Fruit fly (Drosophila melanogaster) whole organism, prepupa: Measurements from ENCODE around the gene Hex-t2.

Experiments
- Blimp-1 ChIP-seq: fragments of 200-800 bp; sonication (Bioruptor generic); optimal IDR thresholded peaks from 3 replicates; lab custom pipeline; 2017; ENCODE audit warnings: missing biosample characterization, missing genetic modification characterization, mild to moderate bottlenecking, moderate library complexity, missing genetic modification reagents
- CG10631 ChIP-seq: fragments of 200-800 bp; sonication (Bioruptor generic); optimal IDR thresholded peaks from 2 replicates; lab custom pipeline; 2016; ENCODE audit warnings: missing biosample characterization, missing genetic modification characterization
- CG10669 ChIP-seq: fragments of 200-800 bp; sonication (Bioruptor generic); optimal IDR thresholded peaks from 3 replicates; lab custom pipeline; 2018; ENCODE audit warnings: missing biosample characterization, mild to moderate bottlenecking, missing genetic modification characterization, moderate library complexity
- CG11294 ChIP-seq: fragments of 200-800 bp; sonication (Bioruptor generic); IDR thresholded peaks from 2 replicates; pipeline ENCODE4 v1.3.6; 2022; ENCODE audit warnings: missing biosample characterization, missing genetic modification characterization
- CG11762 ChIP-seq: fragments of 200-800 bp; sonication (Bioruptor generic); optimal IDR thresholded peaks from 3 replicates; lab custom pipeline; 2016; ENCODE audit warnings: missing biosample characterization, missing genetic modification characterization; ENCODE audit not compliant: insufficient read depth
- CG11902 ChIP-seq: fragments of 200-800 bp; sonication (Bioruptor generic); optimal IDR thresholded peaks from 3 replicates; lab custom pipeline; 2016; ENCODE audit warnings: missing biosample characterization, missing genetic modification characterization
- CG15336 ChIP-seq: fragments of 200-800 bp; sonication (Bioruptor generic); IDR thresholded peaks from 2 replicates; pipeline ENCODE4 v1.3.6; 2022; ENCODE audit warnings: missing biosample characterization, missing genetic modification characterization
- CG1621 ChIP-seq: fragments of 200-800 bp; sonication (Bioruptor generic); optimal IDR thresholded peaks from 3 replicates; lab custom pipeline; 2018; ENCODE audit warnings: missing biosample characterization, mild to moderate bottlenecking, missing genetic modification characterization
- CG3032 ChIP-seq: fragments of 200-800 bp; optimal IDR thresholded peaks from 2 replicates; lab custom pipeline; 2019; ENCODE audit warnings: missing biosample characterization, mild to moderate bottlenecking, missing genetic modification characterization, moderate library complexity
- CG31627 ChIP-seq: fragments of 200-800 bp; sonication (Bioruptor generic); optimal IDR thresholded peaks from 3 replicates; lab custom pipeline; 2016; ENCODE audit warnings: missing biosample characterization, missing genetic modification characterization
- CG32006 ChIP-seq: fragments of 200-800 bp; sonication (Bioruptor generic); optimal IDR thresholded peaks from 3 replicates; lab custom pipeline; 2017; ENCODE audit warnings: missing biosample characterization, mild to moderate bottlenecking, missing genetic modification characterization
- CG34406 ChIP-seq: fragments of 200-800 bp; sonication (Bioruptor generic); optimal IDR thresholded peaks from 3 replicates; lab custom pipeline; 2016; ENCODE audit warnings: missing biosample characterization, missing genetic modification characterization
- CG3919 ChIP-seq: fragments of 200-800 bp; sonication (Bioruptor generic); optimal IDR thresholded peaks from 3 replicates; lab custom pipeline; 2016; ENCODE audit warnings: missing biosample characterization, missing genetic modification characterization
- CG6163 ChIP-seq: fragments of 200-800 bp; sonication (Bioruptor generic); IDR thresholded peaks from 3 replicates; pipeline ENCODE4 v1.3.6; 2022; ENCODE audit warnings: missing biosample characterization, missing genetic modification characterization
- CG6276 ChIP-seq: fragments of 200-800 bp; sonication (Bioruptor generic); optimal IDR thresholded peaks from 2 replicates; lab custom pipeline; 2017; ENCODE audit warnings: missing biosample characterization, mild to moderate bottlenecking, missing genetic modification characterization
- CG6808 ChIP-seq: fragments of 200-800 bp; sonication (Bioruptor generic); optimal IDR thresholded peaks from 3 replicates; lab custom pipeline; 2017; ENCODE audit warnings: missing biosample characterization, missing genetic modification characterization, mild to moderate bottlenecking, moderate library complexity, missing genetic modification reagents
- CG6854 ChIP-seq: fragments of 200-800 bp; sonication (Bioruptor generic); optimal IDR thresholded peaks from 2 replicates; lab custom pipeline; 2017; ENCODE audit warnings: missing biosample characterization, mild to moderate bottlenecking, missing genetic modification characterization
- CG7368 ChIP-seq: fragments of 200-800 bp; sonication (Bioruptor generic); optimal IDR thresholded peaks from 3 replicates; lab custom pipeline; 2016; ENCODE audit warnings: missing biosample characterization, missing genetic modification characterization
- CG8119 ChIP-seq: fragments of 200-800 bp; sonication (Bioruptor generic); IDR thresholded peaks from 3 replicates; pipeline ENCODE4 v1.3.6; 2022; ENCODE audit warnings: missing biosample characterization, missing genetic modification characterization
- CG8319 ChIP-seq: fragments of 200-800 bp; sonication (Bioruptor generic); optimal IDR thresholded peaks from 3 replicates; lab custom pipeline; 2016; ENCODE audit warnings: missing biosample characterization, missing genetic modification characterization
- CG8632 ChIP-seq: fragments of 200-800 bp; sonication (Bioruptor generic); optimal IDR thresholded peaks from 3 replicates; lab custom pipeline; 2016; ENCODE audit warnings: missing biosample characterization, missing genetic modification characterization
- CG9139 ChIP-seq: fragments of 200-800 bp; sonication (Bioruptor generic); optimal IDR thresholded peaks from 3 replicates; lab custom pipeline; 2017; ENCODE audit warnings: missing biosample characterization, mild to moderate bottlenecking, missing genetic modification characterization
- Eip75B ChIP-seq: fragments of 200-800 bp; sonication (Bioruptor generic); optimal IDR thresholded peaks from 3 replicates; lab custom pipeline; 2016; ENCODE audit warnings: missing biosample characterization, missing genetic modification characterization
- Eip78C ChIP-seq: fragments of 200-800 bp; sonication (Bioruptor generic); peaks from one replicate; lab custom pipeline; 2016; ENCODE audit warnings: missing biosample characterization, missing genetic modification characterization
- Eip93F ChIP-seq: fragments of 200-800 bp; sonication (Bioruptor generic); optimal IDR thresholded peaks from 2 replicates; lab custom pipeline; 2016; ENCODE audit warnings: missing biosample characterization, mild to moderate bottlenecking, missing genetic modification characterization
- Ets21C ChIP-seq: fragments of 200-800 bp; sonication (Bioruptor generic); optimal IDR thresholded peaks from 3 replicates; lab custom pipeline; 2016; ENCODE audit warnings: missing biosample characterization, missing genetic modification characterization
- Ets96B ChIP-seq: fragments of 200-800 bp; optimal IDR thresholded peaks from 2 replicates; lab custom pipeline; 2019; ENCODE audit warnings: missing biosample characterization, mild to moderate bottlenecking, missing genetic modification characterization, moderate library complexity
- Gug ChIP-seq: fragments of 200-800 bp; sonication (Bioruptor generic); IDR thresholded peaks from 2 replicates; pipeline ENCODE4 v1.3.6; 2022; ENCODE audit warnings: missing biosample characterization, missing genetic modification characterization
- Hr38 ChIP-seq: sonication (Bioruptor generic); optimal IDR thresholded peaks from 2 replicates; lab custom pipeline; 2016; ENCODE audit warnings: missing biosample characterization, missing genetic modification characterization
- Hr39 ChIP-seq: fragments of 200-800 bp; sonication (Bioruptor generic); optimal IDR thresholded peaks from 2 replicates; lab custom pipeline; 2016; ENCODE audit warnings: missing biosample characterization, missing genetic modification characterization
- Hr4 ChIP-seq: fragments of 200-800 bp; sonication (Bioruptor generic); optimal IDR thresholded peaks from 3 replicates; lab custom pipeline; 2016; ENCODE audit warnings: missing biosample characterization, missing genetic modification characterization
- Met ChIP-seq: fragments of 200-800 bp; sonication (Bioruptor generic); optimal IDR thresholded peaks from 3 replicates; lab custom pipeline; 2016; ENCODE audit warnings: missing biosample characterization, missing genetic modification characterization
- OdsH ChIP-seq: fragments of 200-800 bp; sonication (Bioruptor generic); optimal IDR thresholded peaks from 3 replicates; lab custom pipeline; 2016; ENCODE audit warnings: missing biosample characterization, missing genetic modification characterization
- Sox102F ChIP-seq: fragments of 200-800 bp; sonication (Bioruptor generic); optimal IDR thresholded peaks from 2 replicates; lab custom pipeline; 2016; ENCODE audit warnings: missing biosample characterization, mild to moderate bottlenecking, missing genetic modification characterization
- Sox14 ChIP-seq: fragments of 200-800 bp; sonication (Bioruptor generic); optimal IDR thresholded peaks from 3 replicates; lab custom pipeline; 2016; ENCODE audit warnings: missing biosample characterization, missing genetic modification characterization
- Sox15 ChIP-seq: fragments of 200-800 bp; sonication (Bioruptor generic); optimal IDR thresholded peaks from 3 replicates; lab custom pipeline; 2016; ENCODE audit warnings: missing biosample characterization, missing genetic modification characterization
- achi ChIP-seq: fragments of 200-800 bp; sonication (Bioruptor generic); optimal IDR thresholded peaks from 3 replicates; lab custom pipeline; 2016; ENCODE audit warnings: missing biosample characterization, missing genetic modification characterization
- acj6 ChIP-seq: fragments of 200-800 bp; sonication (Bioruptor generic); optimal IDR thresholded peaks from 3 replicates; lab custom pipeline; 2016; ENCODE audit warnings: missing biosample characterization, missing genetic modification characterization
- cyc ChIP-seq: fragments of 200-800 bp; sonication (Bioruptor generic); optimal IDR thresholded peaks from 3 replicates; lab custom pipeline; 2016; ENCODE audit warnings: missing biosample characterization, missing genetic modification characterization
- dac ChIP-seq: fragments of 200-800 bp; sonication (Bioruptor generic); optimal IDR thresholded peaks from 2 replicates; lab custom pipeline; 2017; ENCODE audit warnings: missing biosample characterization, mild to moderate bottlenecking, missing genetic modification characterization
- dsx ChIP-seq: fragments of 200-800 bp; optimal IDR thresholded peaks from 3 replicates; lab custom pipeline; 2019; ENCODE audit warnings: missing biosample characterization, mild to moderate bottlenecking, missing genetic modification characterization, moderate library complexity; ENCODE audit not compliant: poor library complexity, severe bottlenecking
- eg ChIP-seq: fragments of 200-800 bp; sonication (Bioruptor generic); IDR thresholded peaks from 3 replicates; pipeline ENCODE4 v1.3.6; 2022; ENCODE audit warnings: missing biosample characterization, missing genetic modification characterization
- esn ChIP-seq: fragments of 200-800 bp; sonication (Bioruptor generic); optimal IDR thresholded peaks from 2 replicates; lab custom pipeline; 2016; ENCODE audit warnings: missing biosample characterization, mild to moderate bottlenecking, missing genetic modification characterization, moderate library complexity
- fd59A ChIP-seq: fragments of 200-800 bp; sonication (Bioruptor generic); optimal IDR thresholded peaks from 2 replicates; lab custom pipeline; 2017; ENCODE audit warnings: missing biosample characterization, mild to moderate bottlenecking, missing genetic modification characterization, missing genetic modification reagents
- fd85E ChIP-seq: fragments of 200-800 bp; sonication (Bioruptor generic); optimal IDR thresholded peaks from 3 replicates; lab custom pipeline; 2016; ENCODE audit warnings: missing biosample characterization, missing genetic modification characterization
- fkh ChIP-seq: fragments of 200-800 bp; sonication (Bioruptor generic); optimal IDR thresholded peaks from 3 replicates; lab custom pipeline; 2017; ENCODE audit warnings: missing biosample characterization, mild to moderate bottlenecking, missing genetic modification characterization, moderate library complexity
- lz ChIP-seq: fragments of 200-800 bp; sonication (Bioruptor generic); optimal IDR thresholded peaks from 3 replicates; lab custom pipeline; 2016; ENCODE audit warnings: missing biosample characterization, missing genetic modification characterization
- salr ChIP-seq, 2 experiments: fragments of 200-800 bp; sonication (Bioruptor generic); optimal IDR thresholded peaks; 3 replicates each; lab custom pipeline; 2016 to 2018; ENCODE audit warnings: missing biosample characterization in 2 of 2, missing genetic modification characterization in 2 of 2, mild to moderate bottlenecking in 1 of 2
- spab ChIP-seq: fragments of 200-800 bp; sonication (Bioruptor generic); optimal IDR thresholded peaks from 2 replicates; lab custom pipeline; 2017; ENCODE audit warnings: missing biosample characterization, mild to moderate bottlenecking, missing genetic modification characterization, missing genetic modification reagents
- svp ChIP-seq: fragments of 200-800 bp; sonication (Bioruptor generic); peaks from one replicate; lab custom pipeline; 2016; ENCODE audit warnings: missing biosample characterization, missing genetic modification characterization
- topi ChIP-seq: fragments of 200-800 bp; sonication (Bioruptor generic); optimal IDR thresholded peaks from 3 replicates; lab custom pipeline; 2016; ENCODE audit warnings: missing biosample characterization, missing genetic modification characterization
- vri ChIP-seq: fragments of 200-800 bp; sonication (Bioruptor generic); optimal IDR thresholded peaks from 3 replicates; lab custom pipeline; 2016; ENCODE audit warnings: missing biosample characterization, mild to moderate bottlenecking, missing genetic modification characterization

Hex-t2 gene

DNA sequence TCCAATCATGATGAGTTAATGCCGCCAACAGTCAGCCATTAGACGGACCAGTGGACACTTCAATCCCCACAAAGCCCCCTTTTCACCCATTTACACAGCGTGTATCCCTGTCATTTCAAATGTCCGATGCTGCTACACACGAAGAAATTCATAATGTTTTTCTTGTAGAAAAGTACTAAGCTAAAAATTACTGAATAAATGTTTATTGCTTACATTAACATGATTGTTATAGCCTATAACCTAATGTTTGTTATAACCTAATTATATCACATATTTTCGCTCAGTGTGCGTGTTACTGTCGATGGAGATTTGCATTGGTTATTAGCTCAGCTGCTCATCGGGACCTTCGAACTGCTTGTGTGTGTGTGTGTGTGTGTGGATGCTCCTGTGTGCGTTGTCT lies 13.9 kb upstream of the Hex-t2 start:
- TF ChIP-seq CG6163 (GFP tag; lab: Robert Waterston, UW) (peak; percentile 65; the same call in 2 of the 3 replicates), Eip78C (GFP tag; lab: Kevin White, UChicago) (peak; percentile 81), CG32006 (GFP tag; lab: Kevin White, UChicago) (peak; percentile 62), CG15336 (GFP tag; lab: Robert Waterston, UW) (peak; percentile 53), Eip75B (peak; percentile 36), CG7368 (GFP tag; lab: Kevin White, UChicago) (no peak), Met (GFP tag; lab: Kevin White, UChicago) (peak; percentile 58), lz (GFP tag; lab: Kevin White, UChicago) (peak; percentile 52), Gug (peak; percentile 59), OdsH (GFP tag; lab: Kevin White, UChicago) (peak; percentile 57), CG1621 (tag; lab: Kevin White, UChicago) (peak; percentile 25), Hr39 (GFP tag; lab: Kevin White, UChicago) (peak; percentile 68), Eip93F (GFP tag; lab: Kevin White, UChicago) (no peak), Ets96B (tag; lab: Kevin White, UChicago) (peak; percentile 31), CG31627 (peak; percentile 70), svp (GFP tag; lab: Kevin White, UChicago) (peak; percentile 86), fd85E (GFP tag; lab: Kevin White, UChicago) (no peak), CG11762 (GFP tag; lab: Kevin White, UChicago) (peak; percentile 14), Hr4 (GFP tag; lab: Kevin White, UChicago) (peak; percentile 77), CG11294 (GFP tag; lab: Robert Waterston, UW) (no peak), achi (peak; percentile 54), vri (GFP tag; lab: Kevin White, UChicago) (peak; percentile 3), Ets21C (GFP tag; lab: Kevin White, UChicago) (peak; percentile 46), Sox102F (GFP tag; lab: Kevin White, UChicago) (peak; percentile 42), CG8119 (GFP tag; lab: Robert Waterston, UW) (peak; percentile 63; the same call in 2 of the 3 replicates), CG9139 (no peak), CG8632 (GFP tag; lab: Kevin White, UChicago) (no peak), CG10669 (peak; percentile 31), fkh (GFP tag; lab: Kevin White, UChicago) (no peak), Sox15 (GFP tag; lab: Kevin White, UChicago) (no peak), fd59A (GFP tag; lab: Kevin White, UChicago) (no peak), CG34406 (GFP tag; lab: Kevin White, UChicago) (peak; percentile 30), CG3032 (tag; lab: Kevin White, UChicago) (peak; percentile 1), CG6808 (GFP tag; lab: Kevin White, UChicago) (no peak), spab (GFP tag; lab: Kevin White, UChicago) (peak; percentile 4), cyc (GFP tag; lab: Kevin White, UChicago) (peak; percentile 65), salr (GFP tag; optimal IDR thresholded peaks at IDR 0.05; lab: Kevin White, UChicago) (peak in 1 of 2 experiments; percentile 29), CG10631 (GFP tag; lab: Kevin White, UChicago) (peak; percentile 4), CG11902 (GFP tag; lab: Kevin White, UChicago) (peak; percentile 22), CG6276 (peak; percentile 23), CG8319 (GFP tag; lab: Kevin White, UChicago) (peak; percentile 12), dac (GFP tag; lab: Kevin White, UChicago) (peak; percentile 29), dsx (GFP tag; lab: Kevin White, UChicago) (no peak), CG6854 (no peak), esn (GFP tag; lab: Kevin White, UChicago) (peak; percentile 65), eg (GFP tag; lab: Robert Waterston, UW) (peak; percentile 82), Hr38 (GFP tag; lab: Kevin White, UChicago) (no peak), CG3919 (peak; percentile 46), topi (GFP tag; lab: Kevin White, UChicago) (peak; percentile 57), acj6 (GFP tag; lab: Kevin White, UChicago) (peak; percentile 33), Sox14 (peak; percentile 46), Blimp-1 (GFP tag; lab: Kevin White, UChicago) (no peak)
